Worm (Caenorhabditis elegans): ENCODE measurements around the gene cnc-7.

cnc-7 gene

DNA sequence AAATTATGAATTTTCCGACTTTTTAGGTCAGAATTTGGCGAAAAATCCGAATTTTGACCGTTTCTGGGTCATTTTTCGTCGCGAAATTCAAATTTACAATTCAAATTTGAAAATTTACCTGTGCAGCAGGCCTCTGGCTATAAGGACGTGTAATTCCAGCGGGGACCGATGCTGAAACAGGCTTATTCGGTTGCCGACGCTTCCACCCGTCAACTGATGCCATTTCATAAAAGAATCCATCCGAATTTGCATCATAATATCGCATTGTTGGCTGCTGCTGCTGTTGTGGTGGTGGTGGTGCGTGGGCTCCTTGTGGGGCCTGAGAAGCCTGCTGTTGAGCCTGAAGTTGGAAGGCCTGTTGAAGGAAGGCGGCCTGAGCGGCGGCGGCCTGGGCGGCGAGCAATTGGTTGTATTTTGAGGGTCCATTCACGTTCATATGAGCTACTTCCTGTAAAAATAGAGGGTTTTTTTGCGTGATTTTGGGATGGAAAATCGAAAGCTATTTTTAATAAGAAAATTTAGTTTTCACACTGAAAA is 5.7 kb downstream of the cnc-7 start:
- TF ChIP-seq bed-1 (GFP tag; IDR thresholded peaks at IDR 0.05) (no peak), madf-6 (GFP tag; IDR thresholded peaks at IDR 0.05) (no peak), cebp-1 (GFP tag; IDR thresholded peaks at IDR 0.05) (no peak), cebp-1 (tag; optimal IDR thresholded peaks at IDR 0.05) (peak; percentile 13), unc-62 (GFP tag; optimal IDR thresholded peaks at IDR 0.05) (no peak), ceh-91 (GFP tag; IDR thresholded peaks at IDR 0.05) (no peak), mcd-1 (GFP tag; IDR thresholded peaks at IDR 0.05) (0 out of 2 replicates have a peak, but pooled peaks have one; percentile 11), sdz-38 (tag; optimal IDR thresholded peaks at IDR 0.05) (no peak), zfh-2 (GFP tag; conservative IDR thresholded peaks at IDR 0.05) (peak; percentile 82), cebp-2 (GFP tag; IDR thresholded peaks at IDR 0.05) (no peak), egrh-3 (GFP tag; IDR thresholded peaks at IDR 0.05) (peak; percentile 39; the same call in 1 of the 2 replicates), lin-40 (tag; optimal IDR thresholded peaks at IDR 0.05) (no peak), F37B4.10 (GFP tag; IDR thresholded peaks at IDR 0.05) (0 out of 2 replicates have a peak, but pooled peaks have one; percentile 56), ceh-27 (GFP tag; optimal IDR thresholded peaks at IDR 0.05) (no peak), ztf-26 (tag; optimal IDR thresholded peaks at IDR 0.05) (no peak)

DNA sequence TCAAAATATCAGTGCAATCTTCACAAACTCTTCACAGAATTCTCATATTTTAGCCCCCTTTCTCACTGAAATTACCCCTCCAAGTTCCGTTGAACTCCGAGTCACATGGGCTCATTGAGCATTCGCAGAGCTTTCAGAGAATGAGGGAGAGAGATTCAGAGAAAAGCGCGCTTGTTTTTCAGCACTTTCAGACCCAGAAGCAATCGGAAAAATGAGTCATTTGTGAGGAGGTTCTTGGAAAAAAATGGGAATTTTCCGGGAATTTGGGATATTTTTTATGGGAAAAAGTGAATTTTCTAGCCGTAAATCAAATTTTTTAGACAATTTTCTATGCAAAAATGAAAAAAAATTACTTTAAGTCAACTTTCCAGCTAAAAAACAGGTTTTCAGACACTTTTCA is 9.0 kb downstream of the cnc-7 start:
- TF ChIP-seq ztf-22 (GFP tag; optimal IDR thresholded peaks at IDR 0.05) (no peak), sea-2 (GFP tag; IDR thresholded peaks at IDR 0.05) (no peak), cebp-1 (GFP tag; IDR thresholded peaks at IDR 0.05) (no peak), cebp-1 (tag; optimal IDR thresholded peaks at IDR 0.05) (no peak), unc-130 (GFP tag; optimal IDR thresholded peaks at IDR 0.05) (no peak)

DNA sequence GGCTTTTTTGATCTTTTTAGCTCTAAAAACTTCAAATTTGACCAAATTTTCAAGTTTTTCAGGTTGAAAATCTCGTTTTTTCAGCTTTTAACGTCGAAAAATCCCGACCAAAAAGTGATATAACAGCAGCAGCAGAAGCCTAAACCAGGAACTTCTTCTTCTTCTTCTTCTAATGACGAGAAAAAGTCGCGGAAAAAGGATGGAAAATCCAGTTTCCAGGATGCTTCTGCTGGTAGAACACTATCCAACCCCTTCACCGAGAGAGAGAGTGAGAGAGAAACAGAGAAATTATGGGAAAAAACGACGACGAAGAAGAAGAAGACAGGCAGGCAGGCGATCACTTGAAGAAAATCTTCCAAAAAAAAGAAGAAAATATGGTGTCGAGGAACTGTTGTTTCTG is 12.9 kb downstream of the cnc-7 start:
- no peak for TF ChIP-seq dpff-1 (tag; optimal IDR thresholded peaks at IDR 0.05)

DNA sequence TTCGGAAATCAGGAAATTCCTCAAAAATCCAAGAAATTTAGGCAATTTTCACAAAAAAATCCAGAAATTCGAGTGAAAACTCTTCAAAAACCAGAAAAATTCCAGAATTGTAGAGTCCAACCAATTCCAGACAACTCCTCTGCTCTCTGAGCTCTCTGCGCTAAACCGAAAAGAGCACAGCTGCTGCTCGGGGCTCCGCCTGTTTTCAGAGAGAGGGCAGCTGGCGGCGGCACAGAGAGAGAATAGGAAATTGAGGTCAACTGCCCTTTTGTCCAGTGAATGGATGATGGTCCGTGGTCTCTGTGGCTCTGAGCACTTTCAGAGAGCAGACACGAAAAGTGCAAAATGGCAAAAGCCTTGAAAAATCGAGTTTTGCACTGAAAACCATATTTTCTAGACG is 15.1 kb downstream of the cnc-7 start:
- no peak for TF ChIP-seq ceh-79 (tag; optimal IDR thresholded peaks at IDR 0.05)
- no peak for TF ChIP-seq madf-3 (GFP tag; IDR thresholded peaks at IDR 0.05)
- TF ChIP-seq tlf-1 (GFP tag; optimal IDR thresholded peaks at IDR 0.05): no peak
- no peak for TF ChIP-seq efl-1 (GFP tag; optimal IDR thresholded peaks at IDR 0.05)
- no peak for TF ChIP-seq K12H6.12 (tag; optimal IDR thresholded peaks at IDR 0.05)
- no peak for TF ChIP-seq ztf-18 (tag; optimal IDR thresholded peaks at IDR 0.05)
- TF ChIP-seq dpl-1 (GFP tag; optimal IDR thresholded peaks at IDR 0.05): no peak
- TF ChIP-seq Y53F4B.3 (GFP tag; IDR thresholded peaks at IDR 0.05): no peak
- TF ChIP-seq tbp1 (GFP tag; optimal IDR thresholded peaks at IDR 0.05): no peak
- TF ChIP-seq hmg-1.2 (GFP tag; IDR thresholded peaks at IDR 0.05): no peak
- no peak for TF ChIP-seq die-1 (tag; optimal IDR thresholded peaks at IDR 0.05)
- no peak for TF ChIP-seq rcor-1 (GFP tag; IDR thresholded peaks at IDR 0.05)
- TF ChIP-seq hmg-20 (GFP tag; IDR thresholded peaks at IDR 0.05): no peak

DNA sequence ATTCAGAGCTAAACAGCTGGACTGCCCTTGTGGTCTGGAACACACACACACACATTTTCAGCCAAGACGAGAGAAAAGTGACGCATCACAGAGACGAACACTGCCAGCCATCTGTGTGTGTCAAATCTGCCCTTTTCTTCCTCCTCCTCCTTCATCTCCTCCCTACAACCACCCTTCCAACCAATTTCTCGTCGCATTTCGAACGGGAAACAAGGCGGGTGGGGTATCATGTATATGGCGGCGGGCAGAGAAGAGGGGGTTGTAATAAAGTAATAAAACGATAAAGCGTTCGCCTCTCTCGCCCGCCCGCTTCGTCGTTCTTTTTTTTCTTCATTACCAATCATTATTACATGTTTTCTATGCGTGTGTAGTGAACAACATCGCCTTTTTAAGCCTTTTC is 16.4 kb downstream of the cnc-7 start:
- TF ChIP-seq K11D2.4 (GFP tag; IDR thresholded peaks at IDR 0.05) (no peak), gei-17 (GFP tag; optimal IDR thresholded peaks at IDR 0.05) (no peak), bed-1 (GFP tag; IDR thresholded peaks at IDR 0.05) (no peak), chd-7 (tag; optimal IDR thresholded peaks at IDR 0.05) (no peak), dox-1 (GFP tag; IDR thresholded peaks at IDR 0.05) (peak; percentile 38; the same call in 1 of the 2 replicates), pha-4 (tag; optimal IDR thresholded peaks at IDR 0.05) (no peak), die-1 (tag; optimal IDR thresholded peaks at IDR 0.05) (no peak), hsf-1 (GFP tag; IDR thresholded peaks at IDR 0.05) (no peak), ceh-58 (GFP tag; IDR thresholded peaks at IDR 0.05) (no peak), ztf-25 (GFP tag; IDR thresholded peaks at IDR 0.05) (no peak), F23B12.7 (tag; optimal IDR thresholded peaks at IDR 0.05; ENCODE audit: insufficient read depth) (no peak), Y67H2A.10 (GFP tag; conservative IDR thresholded peaks at IDR 0.05) (no peak), nfya-2 (GFP tag; IDR thresholded peaks at IDR 0.05) (no peak), let-526 (GFP tag; IDR thresholded peaks at IDR 0.05) (no peak), ceh-100 (GFP tag; IDR thresholded peaks at IDR 0.05) (no peak), dpl-1 (GFP tag; optimal IDR thresholded peaks at IDR 0.05) (no peak), sea-2 (GFP tag; IDR thresholded peaks at IDR 0.05) (0 out of 2 replicates have a peak, but pooled peaks have one; percentile 38)
